Worm (Caenorhabditis elegans) whole organism, young adult: ENCODE measurements around the gene T26A8.3.
"Not testable (repeated sequence)": the region's sequence is repeated elsewhere in the genome, so short reads cannot be mapped to it uniquely, and the experiment has no call there.

Experiments used
- egrh-3 ChIP-seq: fragments of 200-800 bp; sonication (Bioruptor generic); IDR thresholded peaks from 2 replicates; pipeline ENCODE4 v1.3.6; 2022; ENCODE audit warnings: missing genetic modification reagents, missing genetic modification characterization, missing compliant biosample characterization
- lsl-1 ChIP-seq: fragments of 200-800 bp; sonication (Bioruptor generic); optimal IDR thresholded peaks from 2 replicates; lab custom pipeline; 2018; ENCODE audit warnings: mild to moderate bottlenecking, missing genetic modification characterization, moderate library complexity, missing compliant biosample characterization
- madf-3 ChIP-seq: fragments of 200-800 bp; sonication (Bioruptor generic); IDR thresholded peaks from 2 replicates; pipeline ENCODE4 v1.3.6; 2022; ENCODE audit warnings: missing genetic modification reagents, missing genetic modification characterization, missing compliant biosample characterization

DNA sequence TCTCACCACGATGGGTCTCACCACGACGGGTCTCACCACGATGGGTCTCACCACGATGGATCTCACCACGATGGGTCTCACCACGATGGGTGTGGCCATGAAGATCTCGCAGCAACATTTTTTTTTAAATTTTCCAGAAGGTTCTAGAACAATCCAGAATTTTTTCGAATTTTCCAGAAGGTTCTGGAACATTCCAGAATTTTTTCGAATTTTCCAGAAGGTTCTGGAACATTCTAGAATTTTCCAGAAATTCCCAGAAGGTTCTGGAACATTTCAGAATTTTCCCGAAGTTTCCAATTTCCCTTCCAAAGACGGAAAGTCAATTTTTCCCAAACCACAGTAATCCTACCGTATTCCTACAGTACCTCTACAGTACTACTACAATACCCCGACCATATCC, 43.8 kb upstream of the T26A8.3 start:
- TF ChIP-seq madf-3 (GFP tag; lab: Robert Waterston, UW); lsl-1 (GFP tag; lab: Kevin White, UChicago); egrh-3 (GFP tag; lab: Robert Waterston, UW): not testable (repeated sequence)
